Fruit fly (Drosophila melanogaster) whole organism, embryonic: ENCODE data around the gene CG1299.
A peak's percentile ranks its signal among the peaks of the same experiment; 100 is the strongest.

Source experiments
- Atf-2 ChIP-seq: fragments of 200-800 bp; sonication (Bioruptor generic); optimal IDR thresholded peaks from 2 replicates; lab custom pipeline; 2016; ENCODE audit warnings: missing biosample characterization, missing genetic modification characterization
- CG11085 ChIP-seq: fragments of 200-800 bp; sonication (Bioruptor generic); IDR thresholded peaks from 2 replicates; pipeline ENCODE4 v1.3.6; 2022; ENCODE audit warnings: missing biosample characterization, missing genetic modification characterization
- CG11456 ChIP-seq: fragments of 200-800 bp; sonication (Bioruptor generic); IDR thresholded peaks from 3 replicates; pipeline ENCODE4 v1.3.6; 2022; ENCODE audit warnings: missing biosample characterization, missing genetic modification characterization
- CG11696 ChIP-seq: fragments of 200-800 bp; sonication (Bioruptor generic); IDR thresholded peaks from 2 replicates; pipeline ENCODE4 v1.3.6; 2022; ENCODE audit warnings: missing biosample characterization, missing genetic modification characterization
- CG15696 ChIP-seq: fragments of 200-800 bp; sonication (Bioruptor generic); optimal IDR thresholded peaks from 2 replicates; lab custom pipeline; 2019; ENCODE audit warnings: missing biosample characterization, mild to moderate bottlenecking, missing genetic modification characterization, moderate library complexity
- CG2712 ChIP-seq: fragments of 200-800 bp; optimal IDR thresholded peaks from 3 replicates; lab custom pipeline; 2019; ENCODE audit warnings: missing biosample characterization, mild to moderate bottlenecking, missing genetic modification characterization, moderate library complexity
- CG2889 ChIP-seq: fragments of 200-800 bp; sonication (Bioruptor generic); IDR thresholded peaks from 3 replicates; pipeline ENCODE4 v1.3.6; 2022; ENCODE audit warnings: missing biosample characterization, missing genetic modification characterization
- CG5245 ChIP-seq: fragments of 200-800 bp; sonication (Bioruptor generic); optimal IDR thresholded peaks from 3 replicates; lab custom pipeline; 2016; ENCODE audit warnings: missing biosample characterization, missing genetic modification characterization
- CG6791 ChIP-seq: fragments of 200-800 bp; sonication (Bioruptor generic); IDR thresholded peaks from 3 replicates; pipeline ENCODE4 v1.3.6; 2022; ENCODE audit warnings: missing biosample characterization, missing genetic modification characterization; ENCODE audit not compliant: partially characterized antibody
- CG7357 ChIP-seq: fragments of 200-800 bp; sonication (Bioruptor generic); IDR thresholded peaks from 3 replicates; pipeline ENCODE4 v1.3.6; 2022; ENCODE audit warnings: missing biosample characterization, missing genetic modification characterization
- CG8281 ChIP-seq: fragments of 200-800 bp; sonication (Bioruptor generic); optimal IDR thresholded peaks from 2 replicates; lab custom pipeline; 2018; ENCODE audit warnings: missing biosample characterization, mild to moderate bottlenecking, missing genetic modification characterization, moderate library complexity
- CG9215 ChIP-seq: fragments of 200-800 bp; sonication (Bioruptor generic); IDR thresholded peaks from 2 replicates; pipeline ENCODE4 v1.3.6; 2022; ENCODE audit warnings: missing biosample characterization, missing genetic modification characterization
- D ChIP-seq, 2 experiments: fragments of 200-800 bp in 1 of 2; fragments of >200 bp in 1 of 2; sonication (Bioruptor generic) in 1 of 2; optimal IDR thresholded peaks; 2 replicates in 1 of 2; 3 replicates in 1 of 2; lab custom pipeline; 2017; ENCODE audit warnings: mild to moderate bottlenecking in 1 of 2, missing biosample characterization in 1 of 2, missing genetic modification characterization in 1 of 2, missing genetic modification reagents in 1 of 2
- Deaf1 ChIP-seq: fragments of 200-800 bp; optimal IDR thresholded peaks from 3 replicates; lab custom pipeline; 2019; ENCODE audit warnings: missing biosample characterization, mild to moderate bottlenecking, missing genetic modification characterization, moderate library complexity
- Doc2 ChIP-seq: fragments of 200-800 bp; sonication (Bioruptor generic); IDR thresholded peaks from 2 replicates; pipeline ENCODE4 v1.3.6; 2022; ENCODE audit warnings: missing biosample characterization, missing genetic modification characterization
- E2f1 ChIP-seq: fragments of 200-800 bp; sonication (Bioruptor generic); IDR thresholded peaks from 2 replicates; pipeline ENCODE4 v1.3.6; 2022; ENCODE audit warnings: missing biosample characterization, missing genetic modification characterization
- Gug ChIP-seq: fragments of 200-800 bp; sonication (Bioruptor generic); IDR thresholded peaks from 4 replicates; pipeline ENCODE4 v1.3.6; 2022; ENCODE audit warnings: missing biosample characterization, missing genetic modification characterization
- H2.0 ChIP-seq: fragments of 200-800 bp; sonication (Bioruptor generic); IDR thresholded peaks from 2 replicates; pipeline ENCODE4 v1.3.6; 2022; ENCODE audit warnings: missing biosample characterization, missing genetic modification characterization
- NC2β ChIP-seq: fragments of 200-800 bp; sonication (Bioruptor generic); optimal IDR thresholded peaks from 2 replicates; lab custom pipeline; 2016; ENCODE audit warnings: missing biosample characterization, missing genetic modification characterization
- NK7.1 ChIP-seq: fragments of 200-800 bp; sonication (Bioruptor generic); optimal IDR thresholded peaks from 3 replicates; lab custom pipeline; 2016; ENCODE audit warnings: missing biosample characterization, missing genetic modification characterization
- Sox100B ChIP-seq: fragments of 200-800 bp; sonication (Bioruptor generic); optimal IDR thresholded peaks from 3 replicates; lab custom pipeline; 2018; ENCODE audit warnings: missing biosample characterization, mild to moderate bottlenecking, missing genetic modification characterization
- Sry-β ChIP-seq: fragments of 200-800 bp; sonication (Bioruptor generic); optimal IDR thresholded peaks from 2 replicates; lab custom pipeline; 2018; ENCODE audit warnings: missing biosample characterization, mild to moderate bottlenecking, missing genetic modification characterization, moderate library complexity
- bab2 ChIP-seq: fragments of 200-800 bp; sonication (Bioruptor generic); optimal IDR thresholded peaks from 2 replicates; lab custom pipeline; 2016; ENCODE audit warnings: missing biosample characterization, missing genetic modification characterization
- br ChIP-seq: fragments of >200 bp; optimal IDR thresholded peaks from 2 replicates; lab custom pipeline; 2017
- chinmo ChIP-seq: fragments of 200-800 bp; sonication (Bioruptor generic); IDR thresholded peaks from 4 replicates; pipeline ENCODE4 v1.3.6; 2022; ENCODE audit warnings: missing biosample characterization, missing genetic modification characterization; ENCODE audit not compliant: partially characterized antibody
- cwo ChIP-seq: fragments of 200-800 bp; sonication (Bioruptor generic); optimal IDR thresholded peaks from 3 replicates; lab custom pipeline; 2017; ENCODE audit warnings: missing biosample characterization, missing genetic modification characterization, mild to moderate bottlenecking, moderate library complexity, missing genetic modification reagents
- dimm ChIP-seq: fragments of 200-800 bp; sonication (Bioruptor generic); IDR thresholded peaks from 2 replicates; pipeline ENCODE4 v1.3.6; 2022; ENCODE audit warnings: missing biosample characterization, missing genetic modification characterization
- exex ChIP-seq: fragments of 200-800 bp; sonication (Bioruptor generic); optimal IDR thresholded peaks from 4 replicates; lab custom pipeline; 2018; ENCODE audit warnings: missing biosample characterization, mild to moderate bottlenecking, missing genetic modification characterization, moderate library complexity
- fd102C ChIP-seq: fragments of 200-800 bp; sonication (Bioruptor generic); optimal IDR thresholded peaks from 2 replicates; lab custom pipeline; 2018; ENCODE audit warnings: missing biosample characterization, mild to moderate bottlenecking, missing genetic modification characterization, moderate library complexity
- lola ChIP-seq, 3 experiments: fragments of >200 bp in 2 of 3; fragments of 200-800 bp in 1 of 3; sonication (Bioruptor generic) in 1 of 3; optimal IDR thresholded peaks; 2 replicates each; lab custom pipeline; 2017 to 2019; ENCODE audit warnings: missing biosample characterization in 3 of 3, missing genetic modification characterization in 3 of 3, mild to moderate bottlenecking in 1 of 3, moderate library complexity in 1 of 3
- luna ChIP-seq: fragments of 200-800 bp; sonication (Bioruptor generic); optimal IDR thresholded peaks from 2 replicates; lab custom pipeline; 2016; ENCODE audit warnings: missing biosample characterization, missing genetic modification characterization
- mam ChIP-seq: fragments of 200-800 bp; sonication (Bioruptor generic); optimal IDR thresholded peaks from 3 replicates; lab custom pipeline; 2016; ENCODE audit warnings: missing biosample characterization, missing genetic modification characterization
- nerfin-1 ChIP-seq: fragments of 200-800 bp; sonication (Bioruptor generic); optimal IDR thresholded peaks from 3 replicates; lab custom pipeline; 2019; ENCODE audit warnings: missing biosample characterization, mild to moderate bottlenecking, missing genetic modification characterization, moderate library complexity
- pan ChIP-seq, 4 experiments: fragments of >200 bp in 3 of 4; fragments of 200-800 bp in 1 of 4; sonication (Bioruptor generic) in 1 of 4; optimal IDR thresholded peaks in 3 of 4; IDR thresholded peaks in 1 of 4; 2 replicates each; pipeline versions ENCODE4 v1.3.6 to Lab custom; 2017 to 2022; ENCODE audit warnings: missing biosample characterization in 2 of 4, missing genetic modification characterization in 2 of 4, mixed read lengths in 1 of 4
- pho ChIP-seq: fragments of 200-800 bp; sonication (Bioruptor generic); optimal IDR thresholded peaks from 2 replicates; lab custom pipeline; 2016; ENCODE audit warnings: missing biosample characterization, missing genetic modification characterization
- prd ChIP-seq, 3 experiments: fragments of >200 bp in 2 of 3; fragments of 200-800 bp in 1 of 3; sonication (Bioruptor generic) in 1 of 3; optimal IDR thresholded peaks in 2 of 3; IDR thresholded peaks in 1 of 3; 2 replicates in 2 of 3; 3 replicates in 1 of 3; pipeline versions ENCODE4 v1.3.6 to Lab custom; 2017 to 2022; ENCODE audit warnings: missing biosample characterization in 1 of 3, missing genetic modification characterization in 1 of 3
- pzg ChIP-seq: fragments of 200-800 bp; sonication (Bioruptor generic); optimal IDR thresholded peaks from 3 replicates; lab custom pipeline; 2018; ENCODE audit warnings: missing biosample characterization, mild to moderate bottlenecking, missing genetic modification characterization, moderate library complexity
- sens-2 ChIP-seq: fragments of 200-800 bp; sonication (Bioruptor generic); IDR thresholded peaks from 2 replicates; pipeline ENCODE4 v1.3.6; 2022; ENCODE audit warnings: missing biosample characterization, missing genetic modification characterization
- sima ChIP-seq: fragments of 200-800 bp; sonication (Bioruptor generic); optimal IDR thresholded peaks from 2 replicates; lab custom pipeline; 2016; ENCODE audit warnings: missing biosample characterization, missing genetic modification characterization
- sisA ChIP-seq: fragments of 200-800 bp; sonication (Bioruptor generic); IDR thresholded peaks from 2 replicates; pipeline ENCODE4 v1.3.6; 2022; ENCODE audit warnings: missing biosample characterization, missing genetic modification characterization
- sob ChIP-seq: fragments of 200-800 bp; sonication (Bioruptor generic); IDR thresholded peaks from 2 replicates; pipeline ENCODE4 v1.3.6; 2022; ENCODE audit warnings: missing biosample characterization, missing genetic modification characterization
- sqz ChIP-seq: fragments of 200-800 bp; sonication (Bioruptor generic); optimal IDR thresholded peaks from 3 replicates; lab custom pipeline; 2018; ENCODE audit warnings: missing biosample characterization, mild to moderate bottlenecking, missing genetic modification characterization
- ssp ChIP-seq: fragments of 200-800 bp; sonication (Bioruptor generic); IDR thresholded peaks from 2 replicates; pipeline ENCODE4 v1.3.6; 2022; ENCODE audit warnings: missing biosample characterization, missing genetic modification characterization
- tap ChIP-seq: fragments of 200-800 bp; optimal IDR thresholded peaks from 3 replicates; lab custom pipeline; 2019; ENCODE audit warnings: missing biosample characterization, mild to moderate bottlenecking, missing genetic modification characterization, moderate library complexity
- trh ChIP-seq: fragments of 200-800 bp; sonication (Bioruptor generic); optimal IDR thresholded peaks from 2 replicates; lab custom pipeline; 2016; ENCODE audit warnings: missing biosample characterization, missing genetic modification characterization
- wek ChIP-seq: fragments of 200-800 bp; sonication (Bioruptor generic); optimal IDR thresholded peaks from 3 replicates; lab custom pipeline; 2018; ENCODE audit warnings: missing biosample characterization, mild to moderate bottlenecking, missing genetic modification characterization, moderate library complexity
- zf30C ChIP-seq: fragments of 200-800 bp; sonication (Bioruptor generic); optimal IDR thresholded peaks from 3 replicates; lab custom pipeline; 2018; ENCODE audit warnings: missing biosample characterization, mild to moderate bottlenecking, missing genetic modification characterization
- zfh1 ChIP-seq: fragments of 200-800 bp; sonication (Bioruptor generic); IDR thresholded peaks from 3 replicates; pipeline ENCODE4 v1.3.6; 2022; ENCODE audit warnings: missing biosample characterization, missing genetic modification characterization
- zfh2 ChIP-seq: fragments of 200-800 bp; sonication (Bioruptor generic); optimal IDR thresholded peaks from 2 replicates; lab custom pipeline; 2016; ENCODE audit warnings: missing biosample characterization, missing genetic modification characterization

The CG1299 gene

DNA sequence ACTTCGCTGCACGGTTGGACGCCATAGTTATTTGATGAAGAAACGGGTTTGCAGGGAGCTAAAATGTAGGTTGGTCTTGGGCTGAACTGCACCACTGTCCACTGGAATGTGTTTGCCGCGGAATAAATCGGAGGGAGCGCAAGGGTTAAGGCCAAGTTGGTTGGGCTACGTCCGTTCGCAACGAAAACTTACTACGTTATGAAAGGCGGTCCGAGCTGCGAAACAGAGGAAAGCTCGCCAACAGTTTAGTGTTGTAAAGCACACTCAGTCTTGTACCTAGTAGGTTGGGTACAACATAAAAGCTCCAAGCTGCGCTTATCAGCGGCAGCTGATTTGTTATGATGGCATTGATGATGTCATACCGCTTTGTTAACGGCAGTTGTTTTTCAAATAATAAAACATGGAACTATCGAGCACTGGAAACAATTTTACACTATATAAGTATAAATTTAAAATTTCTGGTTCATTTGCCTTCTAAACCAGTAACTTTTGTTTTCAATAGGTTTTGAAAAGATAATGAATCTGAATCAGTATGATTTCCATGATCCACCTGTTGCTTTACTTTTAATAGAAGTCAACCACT is 26.2 kb upstream of the CG1299 start, which contains the start of gene Chd64 (continued):
- TF ChIP-seq zf30C (GFP tag; lab: Kevin White, UChicago) (peak; percentile 20), pho (peak; percentile 35), CG9215 (GFP tag; lab: Robert Waterston, UW) (no peak), fd102C (GFP tag; lab: Kevin White, UChicago) (no peak), E2f1 (GFP tag; lab: Robert Waterston, UW) (peak; percentile 25; the same call in 1 of the 2 replicates), Sox100B (GFP tag; lab: Kevin White, UChicago) (no peak), wek (GFP tag; lab: Kevin White, UChicago) (no peak), CG2889 (GFP tag; lab: Robert Waterston, UW) (no peak), mam (peak; percentile 4), bab2 (GFP tag; lab: Kevin White, UChicago) (no peak), sob (GFP tag; lab: Robert Waterston, UW) (peak; percentile 62; the same call in 1 of the 2 replicates), CG2712 (tag; lab: Kevin White, UChicago) (no peak), zfh2 (GFP tag; lab: Kevin White, UChicago) (no peak), prd (optimal IDR thresholded peaks at IDR 0.05; lab: Kevin White, UChicago) (no peak), prd (GFP tag; IDR thresholded peaks at IDR 0.05; lab: Robert Waterston, UW) (no peak), zfh1 (GFP tag; lab: Robert Waterston, UW) (no peak), chinmo (peak; percentile 91; the same call in 3 of the 4 replicates), Atf-2 (GFP tag; lab: Kevin White, UChicago) (no peak), sima (GFP tag; lab: Kevin White, UChicago) (no peak), H2.0 (GFP tag; lab: Robert Waterston, UW) (no peak), nerfin-1 (tag; lab: Kevin White, UChicago) (no peak), Deaf1 (tag; lab: Kevin White, UChicago) (peak; percentile 46), cwo (GFP tag; lab: Kevin White, UChicago) (peak; percentile 65), trh (GFP tag; lab: Kevin White, UChicago) (no peak), CG7357 (no peak), NC2β (GFP tag; lab: Kevin White, UChicago) (no peak), Sry-β (GFP tag; lab: Kevin White, UChicago) (no peak), CG6791 (0 out of 3 replicates have a peak, but pooled peaks have one; percentile 19), pan (optimal IDR thresholded peaks at IDR 0.05; lab: Kevin White, UChicago) (no peak), pan (GFP tag; optimal IDR thresholded peaks at IDR 0.05 in 1 of 2, IDR thresholded peaks at IDR 0.05 in 1 of 2) (no peak), sens-2 (GFP tag; lab: Robert Waterston, UW) (no peak), CG5245 (GFP tag; lab: Kevin White, UChicago) (no peak), CG11085 (GFP tag; lab: Robert Waterston, UW) (peak; percentile 9; the same call in 1 of the 2 replicates), CG15696 (no peak), NK7.1 (no peak), ssp (GFP tag; lab: Robert Waterston, UW) (no peak), D (optimal IDR thresholded peaks at IDR 0.05; lab: Kevin White, UChicago) (no peak), D (GFP tag; optimal IDR thresholded peaks at IDR 0.05; lab: Kevin White, UChicago) (no peak), br (lab: Kevin White, UChicago) (no peak), exex (tag; lab: Kevin White, UChicago) (peak; percentile 81), luna (GFP tag; lab: Kevin White, UChicago) (no peak), sqz (GFP tag; lab: Kevin White, UChicago) (no peak), tap (peak; percentile 12), CG8281 (tag; lab: Kevin White, UChicago) (no peak), pzg (GFP tag; lab: Kevin White, UChicago) (peak; percentile 52), dimm (GFP tag; lab: Robert Waterston, UW) (no peak), lola (GFP tag; optimal IDR thresholded peaks at IDR 0.05; lab: Kevin White, UChicago) (no peak), Gug (GFP tag; lab: Robert Waterston, UW) (no peak), CG11456 (GFP tag; lab: Robert Waterston, UW) (peak; percentile 63; the same call in 2 of the 3 replicates), Doc2 (GFP tag; lab: Robert Waterston, UW) (no peak), CG11696 (GFP tag; lab: Robert Waterston, UW) (no peak), sisA (GFP tag; lab: Robert Waterston, UW) (no peak)
